Fruit fly (Drosophila melanogaster): ENCODE results near the gene Cortactin.

Cortactin gene

DNA sequence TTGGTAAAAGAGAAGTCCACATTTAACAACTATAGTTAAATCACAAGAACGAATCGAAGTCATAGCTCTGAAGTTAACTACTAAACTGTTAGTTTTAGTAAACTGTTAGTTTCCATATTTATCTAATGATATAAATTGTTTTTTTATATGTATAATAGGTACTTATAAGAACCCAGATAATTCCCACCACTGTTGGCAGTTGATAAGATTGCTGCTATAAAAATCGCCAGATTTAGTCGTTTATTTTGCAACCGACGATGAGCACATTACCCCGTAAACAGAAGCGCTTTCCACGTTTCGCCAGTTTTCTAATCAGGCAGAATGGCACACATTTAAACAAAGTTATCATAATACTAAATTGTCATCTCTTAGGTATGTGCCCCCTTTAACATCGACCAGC, 45.2 kb downstream of the Cortactin start:
- TF ChIP-seq brk (GFP tag; optimal IDR thresholded peaks at IDR 0.05) (peak; percentile 27), h (GFP tag; optimal IDR thresholded peaks at IDR 0.05) (peak; percentile 7), foxo (GFP tag; optimal IDR thresholded peaks at IDR 0.05) (peak in 1 of 2 experiments; percentile 31), br (GFP tag; optimal IDR thresholded peaks at IDR 0.05) (no peak)

DNA sequence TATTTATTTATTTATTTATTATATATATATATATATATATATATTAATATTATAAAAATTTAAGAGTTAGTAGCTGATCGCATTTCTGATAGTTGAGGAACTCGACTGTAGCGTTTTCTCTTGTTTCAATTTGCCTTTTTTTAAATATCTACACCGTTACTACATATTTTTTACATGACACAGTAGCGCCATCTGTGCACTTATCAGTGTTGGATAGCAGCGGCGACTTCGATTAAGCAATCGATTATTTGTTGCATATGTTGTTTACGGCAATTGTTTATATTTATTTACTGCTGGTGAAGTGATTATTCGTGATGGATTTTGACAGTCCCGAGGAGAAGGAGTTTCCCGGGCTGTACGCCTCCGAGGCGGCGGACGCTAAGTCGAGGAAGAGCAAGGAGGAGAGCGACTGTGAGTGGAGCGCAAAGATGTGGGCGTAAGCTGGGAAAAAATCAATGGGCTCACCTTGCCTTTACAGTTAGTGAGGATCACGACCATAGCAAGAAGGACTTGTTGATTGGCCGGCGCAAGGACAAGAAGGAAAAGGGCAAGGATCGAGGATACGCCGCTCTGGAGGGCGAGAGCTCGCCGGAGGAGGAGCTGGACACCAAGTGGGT, 46.7 kb downstream of the Cortactin start, which contains the start of gene Rlip:
Gene Rlip (plus strand): TSS at position 221 of the 617 bp plus-strand sequence.
- TF ChIP-seq h (GFP tag; optimal IDR thresholded peaks at IDR 0.05), result peak; percentile 59
- peak; percentile 30 for TF ChIP-seq CG9705 (GFP tag; optimal IDR thresholded peaks at IDR 0.05)
- TF ChIP-seq HLH106 (tag; optimal IDR thresholded peaks at IDR 0.05), result peak; percentile 42
- peak; percentile 62 for TF ChIP-seq fru (GFP tag; optimal IDR thresholded peaks at IDR 0.05)
- TF ChIP-seq Rel (GFP tag; optimal IDR thresholded peaks at IDR 0.05), result no peak
- TF ChIP-seq Rel (tag; optimal IDR thresholded peaks at IDR 0.05), result peak; percentile 17
- peak; percentile 52 for TF ChIP-seq Hnf4 (GFP tag; optimal IDR thresholded peaks at IDR 0.05)
- TF ChIP-seq psq (GFP tag; optimal IDR thresholded peaks at IDR 0.05), result peak; percentile 9
- TF ChIP-seq OdsH (GFP tag; optimal IDR thresholded peaks at IDR 0.05), result no peak
- peak; percentile 27 for TF ChIP-seq dmrt93B (GFP tag; optimal IDR thresholded peaks at IDR 0.05)
- TF ChIP-seq foxo (GFP tag; optimal IDR thresholded peaks at IDR 0.05), result peak in 1 of 2 experiments; percentile 67
- no peak for TF ChIP-seq N (GFP tag; optimal IDR thresholded peaks at IDR 0.05)
- TF ChIP-seq rgr (GFP tag; optimal IDR thresholded peaks at IDR 0.05), result peak; percentile 50
- no peak for TF ChIP-seq Dfd (GFP tag; optimal IDR thresholded peaks at IDR 0.05)
- no peak for TF ChIP-seq CG32264 (GFP tag; optimal IDR thresholded peaks at IDR 0.05)

DNA sequence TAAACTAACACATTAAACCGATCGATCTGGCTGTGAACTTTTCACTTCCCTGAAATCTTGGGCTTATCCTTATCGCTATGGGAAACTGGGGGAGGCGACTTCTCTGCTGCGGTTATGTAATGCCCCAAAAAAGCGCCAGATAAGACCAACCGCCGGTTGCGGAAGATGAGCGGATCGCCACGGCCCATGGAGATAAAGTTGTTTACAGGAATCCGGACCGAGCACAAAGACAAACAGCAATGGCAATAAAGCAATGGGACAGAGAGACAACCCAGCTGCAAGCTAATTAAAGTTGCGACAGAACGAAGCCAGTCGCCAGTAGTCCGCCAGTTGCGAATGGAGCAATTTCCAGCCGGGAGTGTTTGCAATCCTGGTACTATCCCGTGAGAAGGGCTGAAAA, 48.6 kb downstream of the Cortactin start, which contains the start of gene CG5697:
Gene CG5697 (plus strand): TSS at position 314 of the 400 bp plus-strand sequence.
- TF ChIP-seq lola (GFP tag; optimal IDR thresholded peaks at IDR 0.05), result no peak
- TF ChIP-seq sage (GFP tag; optimal IDR thresholded peaks at IDR 0.05), result no peak
- TF ChIP-seq Hr78 (GFP tag; optimal IDR thresholded peaks at IDR 0.05), result no peak
- no peak for TF ChIP-seq tai (GFP tag; optimal IDR thresholded peaks at IDR 0.05)
- TF ChIP-seq CrebA (GFP tag; optimal IDR thresholded peaks at IDR 0.05; ENCODE audit: borderline replicate concordance), result no peak
- TF ChIP-seq rgr (GFP tag; optimal IDR thresholded peaks at IDR 0.05), result no peak
- TF ChIP-seq dmrt93B (GFP tag; optimal IDR thresholded peaks at IDR 0.05), result no peak
- no peak for TF ChIP-seq Hnf4 (GFP tag; optimal IDR thresholded peaks at IDR 0.05)
- TF ChIP-seq pan (optimal IDR thresholded peaks at IDR 0.05), result no peak
- no peak for TF ChIP-seq Mio (GFP tag; optimal IDR thresholded peaks at IDR 0.05)
- TF ChIP-seq dl (GFP tag; optimal IDR thresholded peaks at IDR 0.05; ENCODE audit: insufficient read depth in 1 of 2, partially characterized antibody in 2 of 2), result no peak
- peak in 1 of 2 experiments; percentile 31 for TF ChIP-seq foxo (GFP tag; optimal IDR thresholded peaks at IDR 0.05)
- TF ChIP-seq Jra (GFP tag; optimal IDR thresholded peaks at IDR 0.05), result no peak
- no peak for TF ChIP-seq ey (GFP tag; optimal IDR thresholded peaks at IDR 0.05)
- no peak for TF ChIP-seq brk (GFP tag; optimal IDR thresholded peaks at IDR 0.05)
- TF ChIP-seq Myc (optimal IDR thresholded peaks at IDR 0.05), result no peak
- TF ChIP-seq Hr83 (GFP tag; optimal IDR thresholded peaks at IDR 0.05; ENCODE audit: poor library complexity, severe bottlenecking), result peak; percentile 26
- no peak for TF ChIP-seq Dfd (GFP tag; optimal IDR thresholded peaks at IDR 0.05)
- TF ChIP-seq Rel (GFP tag; optimal IDR thresholded peaks at IDR 0.05), result no peak
- TF ChIP-seq Rel (tag; optimal IDR thresholded peaks at IDR 0.05), result peak; percentile 13
- no peak for TF ChIP-seq psq (GFP tag; optimal IDR thresholded peaks at IDR 0.05)
- no peak for TF ChIP-seq N (GFP tag; optimal IDR thresholded peaks at IDR 0.05)
- no peak for TF ChIP-seq CG9705 (GFP tag; optimal IDR thresholded peaks at IDR 0.05)
- TF ChIP-seq jim (GFP tag; optimal IDR thresholded peaks at IDR 0.05), result no peak
- TF ChIP-seq Abd-B (GFP tag; optimal IDR thresholded peaks at IDR 0.05), result no peak
- TF ChIP-seq sv (GFP tag; optimal IDR thresholded peaks at IDR 0.05), result no peak
- TF ChIP-seq h (GFP tag; optimal IDR thresholded peaks at IDR 0.05), result peak; percentile 11
- TF ChIP-seq usp (GFP tag; optimal IDR thresholded peaks at IDR 0.05), result no peak
- TF ChIP-seq OdsH (GFP tag; optimal IDR thresholded peaks at IDR 0.05), result peak; percentile 16
- no peak for TF ChIP-seq dsf (GFP tag; optimal IDR thresholded peaks at IDR 0.05; ENCODE audit: borderline replicate concordance)
- peak; percentile 15 for TF ChIP-seq br (GFP tag; optimal IDR thresholded peaks at IDR 0.05)
- no peak for TF ChIP-seq Vsx2 (GFP tag; optimal IDR thresholded peaks at IDR 0.05; ENCODE audit: partially characterized antibody)
